Fruit fly (Drosophila melanogaster): ENCODE measurements around the gene DIP-delta.
A peak's percentile ranks its signal among the peaks of the same experiment; 100 is the strongest.

DIP-delta gene

dm6 chr3L:5447087-5447486 lies 23.2 kb downstream of the DIP-delta start (continued):
- no peak for TF ChIP-seq CG13894 (tag; optimal IDR thresholded peaks at IDR 0.05)
- peak; percentile 8 for TF ChIP-seq CG4617 (GFP tag; optimal IDR thresholded peaks at IDR 0.05; ENCODE audit: borderline replicate concordance)
- TF ChIP-seq Dad (GFP tag; optimal IDR thresholded peaks at IDR 0.05) = no peak
- no peak for TF ChIP-seq Taf1 (GFP tag; IDR thresholded peaks at IDR 0.05)
- no peak for TF ChIP-seq B-H1 (GFP tag; IDR thresholded peaks at IDR 0.05)
- peak; percentile 80 for TF ChIP-seq odd (GFP tag; optimal IDR thresholded peaks at IDR 0.05)
- TF ChIP-seq NfI (GFP tag; optimal IDR thresholded peaks at IDR 0.05) = peak; percentile 48
- TF ChIP-seq Dip2 (GFP tag; IDR thresholded peaks at IDR 0.05) = no peak
- peak; percentile 54 for TF ChIP-seq CG8944 (GFP tag; optimal IDR thresholded peaks at IDR 0.05)
- TF ChIP-seq shn (GFP tag; optimal IDR thresholded peaks at IDR 0.05) = no peak
- peak; percentile 68; the same call in 2 of the 3 replicates for TF ChIP-seq zfh1 (GFP tag; IDR thresholded peaks at IDR 0.05)
- no peak for TF ChIP-seq CG32772 (GFP tag; IDR thresholded peaks at IDR 0.05)
- TF ChIP-seq dati (GFP tag; IDR thresholded peaks at IDR 0.05) = 0 out of 2 replicates have a peak, but pooled peaks have one; percentile 31
- no peak for TF ChIP-seq CG10979 (tag; optimal IDR thresholded peaks at IDR 0.05)
- no peak for TF ChIP-seq CG8765 (GFP tag; IDR thresholded peaks at IDR 0.05)
- peak; percentile 94 for TF ChIP-seq ATbp (GFP tag; optimal IDR thresholded peaks at IDR 0.05)
- no peak for TF ChIP-seq Scr (GFP tag; IDR thresholded peaks at IDR 0.05; ENCODE audit: partially characterized antibody)
- peak; percentile 64 for TF ChIP-seq CG8089 (GFP tag; optimal IDR thresholded peaks at IDR 0.05)
- TF ChIP-seq CG13624 (GFP tag; optimal IDR thresholded peaks at IDR 0.05) = no peak
- peak; percentile 78 for TF ChIP-seq MTF-1 (GFP tag; optimal IDR thresholded peaks at IDR 0.05; ENCODE audit: borderline replicate concordance)
- TF ChIP-seq CG7556 (GFP tag; optimal IDR thresholded peaks at IDR 0.05) = peak; percentile 64
- TF ChIP-seq CG12104 (GFP tag; optimal IDR thresholded peaks at IDR 0.05) = peak; percentile 74
- no peak; the same call in 1 of the 2 replicates for TF ChIP-seq gt (GFP tag; IDR thresholded peaks at IDR 0.05)
- peak; percentile 66 for TF ChIP-seq org-1 (GFP tag; optimal IDR thresholded peaks at IDR 0.05)
- TF ChIP-seq CG17612 (GFP tag; IDR thresholded peaks at IDR 0.05) = no peak
- no peak for TF ChIP-seq Neu2 (GFP tag; optimal IDR thresholded peaks at IDR 0.05; ENCODE audit: borderline replicate concordance)
- peak; percentile 54 for TF ChIP-seq CG10431 (GFP tag; optimal IDR thresholded peaks at IDR 0.05)
- 0 out of 2 replicates have a peak, but pooled peaks have one; percentile 22 for TF ChIP-seq crol (GFP tag; IDR thresholded peaks at IDR 0.05)
- no peak for TF ChIP-seq sna (GFP tag; IDR thresholded peaks at IDR 0.05; ENCODE audit: partially characterized antibody)
- TF ChIP-seq CG18011 (GFP tag; optimal IDR thresholded peaks at IDR 0.05) = peak; percentile 10
- no peak for TF ChIP-seq fru (optimal IDR thresholded peaks at IDR 0.05)
- peak; percentile 72 for TF ChIP-seq CG10654 (GFP tag; optimal IDR thresholded peaks at IDR 0.05)
- peak; percentile 68 for TF ChIP-seq CG9817 (tag; optimal IDR thresholded peaks at IDR 0.05)
- no peak for TF ChIP-seq row (GFP tag; IDR thresholded peaks at IDR 0.05)
- peak; percentile 29; the same call in 1 of the 2 replicates for TF ChIP-seq CG11696 (GFP tag; IDR thresholded peaks at IDR 0.05)
- peak; percentile 42 for TF ChIP-seq YL-1 (GFP tag; optimal IDR thresholded peaks at IDR 0.05)
- peak; percentile 14 for TF ChIP-seq Mad (GFP tag; optimal IDR thresholded peaks at IDR 0.05)
- TF ChIP-seq CG43689 (GFP tag; IDR thresholded peaks at IDR 0.05) = no peak
- TF ChIP-seq CTCF (GFP tag; optimal IDR thresholded peaks at IDR 0.05) = no peak
- TF ChIP-seq CG12155 (GFP tag; optimal IDR thresholded peaks at IDR 0.05) = no peak
- TF ChIP-seq CG9797 (GFP tag; optimal IDR thresholded peaks at IDR 0.05) = no peak
- no peak for TF ChIP-seq CG30020 (tag; optimal IDR thresholded peaks at IDR 0.05)
- no peak for TF ChIP-seq Poxn (GFP tag; IDR thresholded peaks at IDR 0.05)
- no peak for TF ChIP-seq pfk (GFP tag; optimal IDR thresholded peaks at IDR 0.05)
- TF ChIP-seq sim (GFP tag; IDR thresholded peaks at IDR 0.05) = no peak
- TF ChIP-seq Kr (GFP tag; optimal IDR thresholded peaks at IDR 0.05) = no peak
- TF ChIP-seq pzg (GFP tag; optimal IDR thresholded peaks at IDR 0.05) = no peak
- peak; percentile 75 for TF ChIP-seq HHEX (GFP tag; optimal IDR thresholded peaks at IDR 0.05)
- no peak; the same call in 2 of the 3 replicates for TF ChIP-seq ase (GFP tag; IDR thresholded peaks at IDR 0.05)
- TF ChIP-seq CG14965 (GFP tag; optimal IDR thresholded peaks at IDR 0.05; ENCODE audit: borderline replicate concordance) = peak; percentile 63
- TF ChIP-seq trh (GFP tag; optimal IDR thresholded peaks at IDR 0.05) = peak; percentile 35
- no peak for TF ChIP-seq ftz-f1 (GFP tag; optimal IDR thresholded peaks at IDR 0.05)

Data from whole organism, embryonic.